Fruit fly (Drosophila melanogaster) whole organism, adult: ENCODE results near the gene Liprin-alpha.

Experiments
- CG12768 ChIP-seq: fragments of 200-800 bp; sonication (Bioruptor generic); optimal IDR thresholded peaks from 2 replicates; lab custom pipeline; 2017; ENCODE audit warnings: missing biosample characterization, missing genetic modification characterization, mild to moderate bottlenecking, moderate library complexity, missing genetic modification reagents
- CG14711 ChIP-seq: fragments of 200-800 bp; sonication (Bioruptor generic); optimal IDR thresholded peaks from 2 replicates; lab custom pipeline; 2018; ENCODE audit warnings: missing biosample characterization, mild to moderate bottlenecking, missing genetic modification characterization, moderate library complexity
- CG5204 ChIP-seq: fragments of 200-800 bp; sonication (Bioruptor generic); optimal IDR thresholded peaks from 2 replicates; lab custom pipeline; 2016; ENCODE audit warnings: missing biosample characterization, missing genetic modification characterization
- CG7045 ChIP-seq: fragments of 200-800 bp; sonication (Bioruptor generic); optimal IDR thresholded peaks from 2 replicates; lab custom pipeline; 2017; ENCODE audit warnings: missing biosample characterization, mild to moderate bottlenecking, missing genetic modification characterization
- CG7101 ChIP-seq: fragments of 200-800 bp; sonication (Bioruptor generic); optimal IDR thresholded peaks from 2 replicates; lab custom pipeline; 2018; ENCODE audit warnings: missing biosample characterization, mild to moderate bottlenecking, missing genetic modification characterization, moderate library complexity
- Crg-1 ChIP-seq: fragments of 200-800 bp; sonication (Bioruptor generic); optimal IDR thresholded peaks from 2 replicates; lab custom pipeline; 2016; ENCODE audit warnings: missing biosample characterization, missing genetic modification characterization
- Hr96 ChIP-seq: fragments of 200-800 bp; sonication (Bioruptor generic); optimal IDR thresholded peaks from 2 replicates; lab custom pipeline; 2016; ENCODE audit warnings: missing biosample characterization, missing genetic modification characterization
- kay ChIP-seq: fragments of 200-800 bp; sonication (Bioruptor generic); peaks from one replicate; lab custom pipeline; 2016; ENCODE audit warnings: missing biosample characterization, missing genetic modification characterization, borderline replicate concordance
- pad ChIP-seq: fragments of 200-800 bp; sonication (Bioruptor generic); optimal IDR thresholded peaks from 3 replicates; lab custom pipeline; 2017; ENCODE audit warnings: missing biosample characterization, missing genetic modification characterization, mild to moderate bottlenecking, moderate library complexity, missing genetic modification reagents
- tj ChIP-seq: fragments of 200-800 bp; sonication (Bioruptor generic); optimal IDR thresholded peaks from 3 replicates; lab custom pipeline; 2017; ENCODE audit warnings: missing biosample characterization, mild to moderate bottlenecking, missing genetic modification characterization, moderate library complexity
- toe ChIP-seq: fragments of 200-800 bp; sonication (Bioruptor generic); optimal IDR thresholded peaks from 2 replicates; lab custom pipeline; 2016; ENCODE audit warnings: missing biosample characterization, missing genetic modification characterization

DNA sequence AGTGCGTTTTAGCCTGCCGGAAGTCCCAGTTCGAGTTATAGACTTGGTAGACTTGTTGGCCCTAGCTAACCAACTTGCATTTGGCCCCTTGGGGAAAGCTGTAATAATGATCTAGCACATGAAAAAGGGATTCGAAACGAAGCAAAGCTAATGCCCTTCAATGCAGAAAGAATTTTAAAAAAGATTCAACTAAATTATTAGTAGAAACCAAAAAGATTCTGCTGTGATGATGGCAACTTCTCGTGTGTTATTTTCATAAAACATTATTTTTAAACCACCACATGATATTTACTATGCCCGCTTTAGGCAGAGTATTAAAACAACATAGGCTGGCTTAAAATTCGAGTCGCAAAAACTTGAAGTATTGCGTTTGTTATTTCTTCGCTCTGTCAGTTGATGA, 31.7 kb upstream of the Liprin-alpha start:
- TF ChIP-seq CG7101 (no peak), tj (GFP tag; lab: Kevin White, UChicago) (no peak), Hr96 (GFP tag; lab: Kevin White, UChicago) (no peak), CG5204 (GFP tag; lab: Kevin White, UChicago) (no peak), toe (GFP tag; lab: Kevin White, UChicago) (no peak), CG14711 (tag; lab: Kevin White, UChicago) (no peak), CG12768 (GFP tag; lab: Kevin White, UChicago) (no peak), pad (GFP tag; lab: Kevin White, UChicago) (no peak), kay (GFP tag; lab: Kevin White, UChicago) (no peak), CG7045 (no peak), Crg-1 (GFP tag; lab: Kevin White, UChicago) (no peak)
